Worm (Caenorhabditis elegans): ENCODE results near the gene fbxb-111.

Gene fbxb-111

ce11 chrII:2734266-2734665 lies 40.5 kb downstream of the fbxb-111 start:
- no peak for TF ChIP-seq flt-1 (GFP tag; IDR thresholded peaks at IDR 0.05)
- no peak for TF ChIP-seq klf-2 (GFP tag; conservative IDR thresholded peaks at IDR 0.05)
- TF ChIP-seq T22C8.4 (GFP tag; IDR thresholded peaks at IDR 0.05): no peak
- no peak for TF ChIP-seq ref-1 (GFP tag; conservative IDR thresholded peaks at IDR 0.05)
- TF ChIP-seq ztf-23 (GFP tag; IDR thresholded peaks at IDR 0.05): no peak
- no peak for TF ChIP-seq med-1 (GFP tag; optimal IDR thresholded peaks at IDR 0.05; ENCODE audit: insufficient read depth)
- no peak for TF ChIP-seq cog-1 (tag; optimal IDR thresholded peaks at IDR 0.05)
- TF ChIP-seq ztf-29 (GFP tag; IDR thresholded peaks at IDR 0.05): no peak
- TF ChIP-seq tab-1 (GFP tag; IDR thresholded peaks at IDR 0.05): no peak

DNA sequence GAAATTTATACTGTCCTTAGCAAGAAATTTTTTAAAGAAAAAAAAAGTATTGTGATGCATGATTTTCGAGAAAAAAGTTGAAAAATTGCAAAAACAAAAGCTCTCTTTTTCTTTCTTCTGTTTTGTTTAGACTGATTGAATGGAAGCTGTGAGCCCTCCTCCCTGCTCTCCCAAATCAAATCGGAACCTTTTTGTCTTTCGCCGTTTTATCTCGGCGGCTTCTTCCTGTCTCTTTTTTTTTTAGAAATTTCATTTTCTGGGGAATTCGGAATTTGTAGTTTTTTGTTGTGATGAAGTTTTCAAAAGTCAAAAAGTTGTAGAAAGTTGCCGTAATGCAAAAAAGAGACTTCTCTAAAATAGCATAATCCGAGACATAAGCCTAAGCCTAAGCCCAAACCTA lies 44.2 kb downstream of the fbxb-111 start:
- TF ChIP-seq T22C8.4 (GFP tag; IDR thresholded peaks at IDR 0.05) (no peak), med-1 (GFP tag; optimal IDR thresholded peaks at IDR 0.05; ENCODE audit: insufficient read depth) (no peak), klf-2 (GFP tag; conservative IDR thresholded peaks at IDR 0.05) (no peak)

- TF ChIP-seq ztf-29 (GFP tag; IDR thresholded peaks at IDR 0.05) (no peak), T22C8.4 (GFP tag; IDR thresholded peaks at IDR 0.05) (no peak), flt-1 (GFP tag; IDR thresholded peaks at IDR 0.05) (no peak), cog-1 (tag; optimal IDR thresholded peaks at IDR 0.05) (no peak), klf-2 (GFP tag; conservative IDR thresholded peaks at IDR 0.05) (no peak), med-1 (GFP tag; optimal IDR thresholded peaks at IDR 0.05; ENCODE audit: insufficient read depth) (no peak), ref-1 (GFP tag; conservative IDR thresholded peaks at IDR 0.05) (no peak), tab-1 (GFP tag; IDR thresholded peaks at IDR 0.05) (no peak), ztf-23 (GFP tag; IDR thresholded peaks at IDR 0.05) (no peak)
Measured at ce11 chrII:2726774-2727173, 48.0 kb downstream of the fbxb-111 start.

- TF ChIP-seq ztf-29 (GFP tag; IDR thresholded peaks at IDR 0.05) (no peak), med-1 (GFP tag; optimal IDR thresholded peaks at IDR 0.05; ENCODE audit: insufficient read depth) (no peak), flt-1 (GFP tag; IDR thresholded peaks at IDR 0.05) (no peak), ref-1 (GFP tag; conservative IDR thresholded peaks at IDR 0.05) (no peak), tab-1 (GFP tag; IDR thresholded peaks at IDR 0.05) (no peak), T22C8.4 (GFP tag; IDR thresholded peaks at IDR 0.05) (no peak), klf-2 (GFP tag; conservative IDR thresholded peaks at IDR 0.05) (no peak), cog-1 (tag; optimal IDR thresholded peaks at IDR 0.05) (no peak), ztf-23 (GFP tag; IDR thresholded peaks at IDR 0.05) (no peak)
Measured at ce11 chrII:2725561-2725960, 49.2 kb downstream of the fbxb-111 start, which contains the start of the genes T05A8.11 and nep-2. Gene T05A8.11 (minus strand): TSS chrII:2725661. Gene nep-2 (minus strand): TSS chrII:2725752.

Measured in whole organism, midembryonic.